Worm (Caenorhabditis elegans): Measurements from ENCODE around the gene chil-27.

The chil-27 gene

ce11 chrII:9474367-9475105 is 3.1 kb upstream of the chil-27 start, which contains the start of the genes chil-25 and chil-26:
Gene chil-25 (minus strand): TSS chrII:9474467.
Gene chil-26 (plus strand): TSS chrII:9475055.
- TF ChIP-seq lin-11 (tag; optimal IDR thresholded peaks at IDR 0.05) (no peak), ztf-1 (GFP tag; conservative IDR thresholded peaks at IDR 0.05) (no peak), nhr-10 (tag; optimal IDR thresholded peaks at IDR 0.05) (no peak), crh-2 (tag; optimal IDR thresholded peaks at IDR 0.05) (no peak), lin-13 (GFP tag; optimal IDR thresholded peaks at IDR 0.05) (no peak), gmeb-1 (tag; optimal IDR thresholded peaks at IDR 0.05) (no peak)

ce11 chrII:9480006-9480405 is 2.3 kb downstream of the chil-27 start, which contains the start of gene T19H5.7:
Gene T19H5.7 (minus strand): TSS chrII:9480106.
- no peak for TF ChIP-seq skn-1 (tag; optimal IDR thresholded peaks at IDR 0.05)
- TF ChIP-seq snpc-4 (tag; optimal IDR thresholded peaks at IDR 0.05) = no peak
- TF ChIP-seq lin-11 (tag; optimal IDR thresholded peaks at IDR 0.05) = no peak
- TF ChIP-seq ceh-16 (tag; optimal IDR thresholded peaks at IDR 0.05) = no peak
- TF ChIP-seq unc-62 (GFP tag; optimal IDR thresholded peaks at IDR 0.05) = no peak
- TF ChIP-seq nhr-6 (tag; optimal IDR thresholded peaks at IDR 0.05) = no peak
- no peak for TF ChIP-seq nhr-237 (tag; optimal IDR thresholded peaks at IDR 0.05)
- TF ChIP-seq blmp-1 (tag; optimal IDR thresholded peaks at IDR 0.05; ENCODE audit: insufficient read depth) = no peak
- no peak for TF ChIP-seq nhr-23 (tag; optimal IDR thresholded peaks at IDR 0.05)
- TF ChIP-seq lsy-2 (tag; optimal IDR thresholded peaks at IDR 0.05) = no peak
- no peak for TF ChIP-seq sma-3 (GFP tag; optimal IDR thresholded peaks at IDR 0.05)
- no peak for TF ChIP-seq nhr-77 (tag; optimal IDR thresholded peaks at IDR 0.05)

- TF ChIP-seq F13H6.1 (tag; optimal IDR thresholded peaks at IDR 0.05) (peak; percentile 50), sma-3 (GFP tag; optimal IDR thresholded peaks at IDR 0.05) (no peak), sma-9 (GFP tag; optimal IDR thresholded peaks at IDR 0.05) (peak; percentile 41), sma-9 (tag; optimal IDR thresholded peaks at IDR 0.05) (no peak), nhr-129 (tag; optimal IDR thresholded peaks at IDR 0.05) (peak; percentile 27), nhr-21 (tag; optimal IDR thresholded peaks at IDR 0.05) (no peak), nhr-23 (tag; optimal IDR thresholded peaks at IDR 0.05) (no peak)
Measured at ce11 chrII:9481427-9481826, 3.8 kb downstream of the chil-27 start.

- TF ChIP-seq dmd-4 (tag; optimal IDR thresholded peaks at IDR 0.05) (no peak), nhr-12 (tag; optimal IDR thresholded peaks at IDR 0.05) (no peak), C34F6.9 (tag; optimal IDR thresholded peaks at IDR 0.05) (no peak), Y55F3AM.14 (GFP tag; optimal IDR thresholded peaks at IDR 0.05) (no peak), mdl-1 (tag; optimal IDR thresholded peaks at IDR 0.05) (no peak), snpc-4 (tag; optimal IDR thresholded peaks at IDR 0.05) (no peak), ceh-82 (tag; optimal IDR thresholded peaks at IDR 0.05) (no peak), fos-1 (tag; optimal IDR thresholded peaks at IDR 0.05) (no peak), elt-3 (tag; optimal IDR thresholded peaks at IDR 0.05) (no peak), sma-9 (GFP tag; optimal IDR thresholded peaks at IDR 0.05) (no peak), sma-9 (tag; optimal IDR thresholded peaks at IDR 0.05) (no peak), nhr-11 (tag; optimal IDR thresholded peaks at IDR 0.05) (no peak), zag-1 (tag; optimal IDR thresholded peaks at IDR 0.05) (no peak), R02D3.7 (tag; optimal IDR thresholded peaks at IDR 0.05) (no peak)
Measured at ce11 chrII:9482529-9482928, 4.9 kb downstream of the chil-27 start.

- TF ChIP-seq ztf-11 (tag; optimal IDR thresholded peaks at IDR 0.05) = no peak
- no peak for TF ChIP-seq sma-3 (GFP tag; optimal IDR thresholded peaks at IDR 0.05)
- TF ChIP-seq nhr-12 (tag; optimal IDR thresholded peaks at IDR 0.05) = no peak
- TF ChIP-seq fos-1 (tag; optimal IDR thresholded peaks at IDR 0.05) = peak; percentile 67
- no peak for TF ChIP-seq lin-11 (tag; optimal IDR thresholded peaks at IDR 0.05)
- TF ChIP-seq lin-13 (GFP tag; optimal IDR thresholded peaks at IDR 0.05) = no peak
- TF ChIP-seq blmp-1 (tag; optimal IDR thresholded peaks at IDR 0.05; ENCODE audit: insufficient read depth) = no peak
- TF ChIP-seq nhr-21 (tag; optimal IDR thresholded peaks at IDR 0.05) = no peak
- TF ChIP-seq sma-9 (GFP tag; optimal IDR thresholded peaks at IDR 0.05) = peak; percentile 28
- TF ChIP-seq sma-9 (tag; optimal IDR thresholded peaks at IDR 0.05) = no peak
- no peak for TF ChIP-seq elt-3 (tag; optimal IDR thresholded peaks at IDR 0.05)
- TF ChIP-seq ceh-16 (tag; optimal IDR thresholded peaks at IDR 0.05) = no peak
- no peak for TF ChIP-seq nhr-10 (tag; optimal IDR thresholded peaks at IDR 0.05)
- TF ChIP-seq ztf-1 (GFP tag; conservative IDR thresholded peaks at IDR 0.05) = no peak
- TF ChIP-seq alr-1 (tag; optimal IDR thresholded peaks at IDR 0.05) = no peak
- no peak for TF ChIP-seq R02D3.7 (tag; optimal IDR thresholded peaks at IDR 0.05)
- no peak for TF ChIP-seq mbf-1 (tag; optimal IDR thresholded peaks at IDR 0.05)
- no peak for TF ChIP-seq unc-62 (GFP tag; optimal IDR thresholded peaks at IDR 0.05)
Measured at ce11 chrII:9483342-9483741, 5.7 kb downstream of the chil-27 start.

Data from whole organism, L2 larva.